1 fruit fly cellular context compared by ENCODE assay signal in genomic region chr3L:21496865-21497634, dm6.
TF ChIP-seq lines count a peak whose summit lies in the region.

TSS of gene Hr78 (minus strand) at chr3L:21497494.

TF ChIP-seq in whole organism, embryonic, 481 proteins besides CTCF, POLR2A, EP300 and RAD21 (continued from another document and continues in another):
- TF ChIP-seq CG6654 (GFP tag; optimal IDR thresholded peaks at IDR 0.05; lab: Kevin White, UChicago) (peak; percentile 40), CG18011 (GFP tag; optimal IDR thresholded peaks at IDR 0.05; lab: Kevin White, UChicago) (peak; percentile 54), CG34224 (GFP tag; IDR thresholded peaks at IDR 0.05; lab: Robert Waterston, UW; ENCODE audit: partially characterized antibody) (0 out of 3 replicates have a peak, but pooled peaks have one; percentile 35), HmgD (GFP tag; optimal IDR thresholded peaks at IDR 0.05; lab: Kevin White, UChicago) (no peak), bigmax (GFP tag; optimal IDR thresholded peaks at IDR 0.05; lab: Kevin White, UChicago) (no peak), CG17802 (tag; optimal IDR thresholded peaks at IDR 0.05; lab: Kevin White, UChicago) (no peak), sc (optimal IDR thresholded peaks at IDR 0.05; lab: Kevin White, UChicago) (no peak), sc (GFP tag; optimal IDR thresholded peaks at IDR 0.05; lab: Kevin White, UChicago) (peak; percentile 65), C15 (GFP tag; IDR thresholded peaks at IDR 0.05; lab: Robert Waterston, UW) (no peak), ranshi (GFP tag; IDR thresholded peaks at IDR 0.05; lab: Robert Waterston, UW) (peak; percentile 50), Doc2 (GFP tag; IDR thresholded peaks at IDR 0.05; lab: Robert Waterston, UW) (no peak), Sry-δ (GFP tag; optimal IDR thresholded peaks at IDR 0.05; lab: Kevin White, UChicago) (no peak), CG14441 (GFP tag; IDR thresholded peaks at IDR 0.05; lab: Robert Waterston, UW) (no peak; the same call in 1 of the 2 replicates), B-H2 (GFP tag; optimal IDR thresholded peaks at IDR 0.05; lab: Kevin White, UChicago) (peak; percentile 68), da (GFP tag; optimal IDR thresholded peaks at IDR 0.05; lab: Kevin White, UChicago) (no peak), HLH54F (GFP tag; optimal IDR thresholded peaks at IDR 0.05; lab: Kevin White, UChicago) (peak; percentile 2), CG4404 (GFP tag; IDR thresholded peaks at IDR 0.05; lab: Robert Waterston, UW) (peak; percentile 24; the same call in 1 of the 2 replicates), CG16813 (GFP tag; IDR thresholded peaks at IDR 0.05; lab: Robert Waterston, UW; ENCODE audit: partially characterized antibody) (no peak), pnt (GFP tag; optimal IDR thresholded peaks at IDR 0.05; lab: Kevin White, UChicago) (no peak), CG42726 (GFP tag; IDR thresholded peaks at IDR 0.05; lab: Robert Waterston, UW; ENCODE audit: partially characterized antibody) (peak; percentile 46; the same call in 1 of the 2 replicates), CG18476 (GFP tag; optimal IDR thresholded peaks at IDR 0.05; lab: Kevin White, UChicago) (peak; percentile 57), lov (optimal IDR thresholded peaks at IDR 0.05; lab: Kevin White, UChicago) (no peak), lov (GFP tag; IDR thresholded peaks at IDR 0.05; lab: Robert Waterston, UW) (0 out of 3 replicates have a peak, but pooled peaks have one; percentile 54), Bteb2 (GFP tag; optimal IDR thresholded peaks at IDR 0.05; lab: Kevin White, UChicago) (no peak), CG2129 (GFP tag; IDR thresholded peaks at IDR 0.05; lab: Robert Waterston, UW; ENCODE audit: partially characterized antibody) (no peak), klu (GFP tag; IDR thresholded peaks at IDR 0.05; lab: Robert Waterston, UW) (no peak), Aef1 (GFP tag; IDR thresholded peaks at IDR 0.05; lab: Robert Waterston, UW) (peak; percentile 42; the same call in 1 of the 3 replicates), Fer3 (tag; optimal IDR thresholded peaks at IDR 0.05; lab: Kevin White, UChicago) (peak; percentile 78), CG11398 (GFP tag; optimal IDR thresholded peaks at IDR 0.05; lab: Kevin White, UChicago) (no peak), Six4 (GFP tag; optimal IDR thresholded peaks at IDR 0.05; lab: Kevin White, UChicago) (peak; percentile 74), CG9727 (GFP tag; optimal IDR thresholded peaks at IDR 0.05; lab: Kevin White, UChicago) (peak; percentile 83), CG17912 (GFP tag; optimal IDR thresholded peaks at IDR 0.05; lab: Kevin White, UChicago) (no peak), CG5953 (GFP tag; IDR thresholded peaks at IDR 0.05; lab: Robert Waterston, UW) (no peak), gcm2 (GFP tag; optimal IDR thresholded peaks at IDR 0.05; lab: Kevin White, UChicago) (no peak), CG8765 (GFP tag; IDR thresholded peaks at IDR 0.05; lab: Robert Waterston, UW) (no peak; the same call in 1 of the 2 replicates), CG9797 (GFP tag; optimal IDR thresholded peaks at IDR 0.05; lab: Kevin White, UChicago) (peak; percentile 88), ems (GFP tag; optimal IDR thresholded peaks at IDR 0.05; lab: Kevin White, UChicago) (no peak), hkb (optimal IDR thresholded peaks at IDR 0.05; lab: Kevin White, UChicago) (no peak), hkb (GFP tag; IDR thresholded peaks at IDR 0.05; lab: Robert Waterston, UW) (peak; percentile 88), Hr39 (optimal IDR thresholded peaks at IDR 0.05; lab: Kevin White, UChicago) (no peak), cwo (GFP tag; optimal IDR thresholded peaks at IDR 0.05; lab: Kevin White, UChicago) (peak; percentile 84), dm (GFP tag; optimal IDR thresholded peaks at IDR 0.05; lab: Kevin White, UChicago) (no peak), CG9215 (GFP tag; IDR thresholded peaks at IDR 0.05; lab: Robert Waterston, UW) (peak; percentile 28; the same call in 1 of the 2 replicates), Sin3A (optimal IDR thresholded peaks at IDR 0.05; lab: Kevin White, UChicago) (peak; percentile 60), CG1832 (GFP tag; optimal IDR thresholded peaks at IDR 0.05; lab: Kevin White, UChicago) (no peak), CG11085 (GFP tag; IDR thresholded peaks at IDR 0.05; lab: Robert Waterston, UW) (peak; percentile 65; the same call in 1 of the 2 replicates), CG6683 (GFP tag; optimal IDR thresholded peaks at IDR 0.05; lab: Kevin White, UChicago) (peak; percentile 71), bowl (GFP tag; IDR thresholded peaks at IDR 0.05; lab: Robert Waterston, UW) (no peak), psq (GFP tag; optimal IDR thresholded peaks at IDR 0.05; lab: Kevin White, UChicago) (peak; percentile 32), dan (GFP tag; IDR thresholded peaks at IDR 0.05; lab: Robert Waterston, UW) (no peak), CG17186 (GFP tag; optimal IDR thresholded peaks at IDR 0.05; lab: Kevin White, UChicago) (no peak), pros (GFP tag; optimal IDR thresholded peaks at IDR 0.05; lab: Kevin White, UChicago) (no peak), CG34376 (GFP tag; optimal IDR thresholded peaks at IDR 0.05; lab: Kevin White, UChicago) (peak; percentile 15), wek (GFP tag; optimal IDR thresholded peaks at IDR 0.05; lab: Kevin White, UChicago) (no peak), chif (GFP tag; optimal IDR thresholded peaks at IDR 0.05; lab: Kevin White, UChicago) (no peak), CG14050 (GFP tag; IDR thresholded peaks at IDR 0.05; lab: Robert Waterston, UW) (peak; percentile 33; the same call in 1 of the 3 replicates), sens-2 (GFP tag; IDR thresholded peaks at IDR 0.05; lab: Robert Waterston, UW) (peak; percentile 6; the same call in 1 of the 2 replicates), so (GFP tag; IDR thresholded peaks at IDR 0.05; lab: Robert Waterston, UW) (0 out of 3 replicates have a peak, but pooled peaks have one; percentile 54), Neu2 (GFP tag; optimal IDR thresholded peaks at IDR 0.05; lab: Kevin White, UChicago; ENCODE audit: borderline replicate concordance) (no peak), Oli (tag; optimal IDR thresholded peaks at IDR 0.05; lab: Kevin White, UChicago) (peak; percentile 87), yki (optimal IDR thresholded peaks at IDR 0.05; lab: Kevin White, UChicago) (no peak), gsb (GFP tag; IDR thresholded peaks at IDR 0.05; lab: Robert Waterston, UW) (0 out of 2 replicates have a peak, but pooled peaks have one; percentile 45), CG7372 (GFP tag; IDR thresholded peaks at IDR 0.05; lab: Robert Waterston, UW) (peak; percentile 66), zf30C (GFP tag; optimal IDR thresholded peaks at IDR 0.05; lab: Kevin White, UChicago) (no peak), Dbx (GFP tag; IDR thresholded peaks at IDR 0.05; lab: Robert Waterston, UW) (peak; percentile 39; the same call in 1 of the 3 replicates), Scr (GFP tag; IDR thresholded peaks at IDR 0.05; lab: Robert Waterston, UW; ENCODE audit: partially characterized antibody) (0 out of 2 replicates have a peak, but pooled peaks have one; percentile 12), CG30431 (GFP tag; optimal IDR thresholded peaks at IDR 0.05; lab: Kevin White, UChicago) (peak; percentile 63), shn (GFP tag; optimal IDR thresholded peaks at IDR 0.05; lab: Kevin White, UChicago) (no peak), CG10274 (GFP tag; optimal IDR thresholded peaks at IDR 0.05; lab: Kevin White, UChicago) (peak; percentile 22), CG18262 (tag; optimal IDR thresholded peaks at IDR 0.05; lab: Kevin White, UChicago) (peak; percentile 91), Xrp1 (GFP tag; IDR thresholded peaks at IDR 0.05; lab: Robert Waterston, UW) (peak; percentile 81), Lpt (GFP tag; optimal IDR thresholded peaks at IDR 0.05; lab: Kevin White, UChicago) (no peak), Ravus (GFP tag; IDR thresholded peaks at IDR 0.05; lab: Robert Waterston, UW) (no peak; the same call in 1 of the 2 replicates), knrl (GFP tag; IDR thresholded peaks at IDR 0.05; lab: Robert Waterston, UW; ENCODE audit: partially characterized antibody) (no peak), CG10321 (GFP tag; IDR thresholded peaks at IDR 0.05; lab: Robert Waterston, UW) (peak; percentile 64), CG4282 (GFP tag; optimal IDR thresholded peaks at IDR 0.05; lab: Kevin White, UChicago) (no peak), Dip2 (GFP tag; IDR thresholded peaks at IDR 0.05; lab: Robert Waterston, UW) (no peak), CG18619 (GFP tag; optimal IDR thresholded peaks at IDR 0.05; lab: Kevin White, UChicago) (peak; percentile 74), CoRest (tag; optimal IDR thresholded peaks at IDR 0.05; lab: Kevin White, UChicago) (peak; percentile 89), CG7786 (GFP tag; optimal IDR thresholded peaks at IDR 0.05; lab: Kevin White, UChicago) (peak; percentile 25), CG12071 (GFP tag; optimal IDR thresholded peaks at IDR 0.05; lab: Kevin White, UChicago) (peak; percentile 18), CG8944 (GFP tag; optimal IDR thresholded peaks at IDR 0.05; lab: Kevin White, UChicago) (no peak), CG9609 (GFP tag; optimal IDR thresholded peaks at IDR 0.05; lab: Kevin White, UChicago) (no peak), Dp (GFP tag; optimal IDR thresholded peaks at IDR 0.05; lab: Kevin White, UChicago) (no peak), CG2875 (GFP tag; optimal IDR thresholded peaks at IDR 0.05; lab: Kevin White, UChicago) (peak; percentile 73), sug (tag; optimal IDR thresholded peaks at IDR 0.05; lab: Kevin White, UChicago) (peak; percentile 52), CG6175 (GFP tag; IDR thresholded peaks at IDR 0.05; lab: Robert Waterston, UW) (no peak), zfh1 (GFP tag; IDR thresholded peaks at IDR 0.05; lab: Robert Waterston, UW) (peak; percentile 71), CrebB (tag; optimal IDR thresholded peaks at IDR 0.05; lab: Kevin White, UChicago) (peak; percentile 17), CG3281 (GFP tag; optimal IDR thresholded peaks at IDR 0.05; lab: Kevin White, UChicago) (peak; percentile 89), unc-4 (GFP tag; IDR thresholded peaks at IDR 0.05; lab: Robert Waterston, UW; ENCODE audit: partially characterized antibody) (0 out of 2 replicates have a peak, but pooled peaks have one; percentile 18), D (optimal IDR thresholded peaks at IDR 0.05; lab: Kevin White, UChicago) (no peak), D (GFP tag; optimal IDR thresholded peaks at IDR 0.05; lab: Kevin White, UChicago) (peak; percentile 81), salm (tag; optimal IDR thresholded peaks at IDR 0.05; lab: Kevin White, UChicago) (peak; percentile 84), CG15601 (tag; optimal IDR thresholded peaks at IDR 0.05; lab: Kevin White, UChicago) (peak; percentile 74), Taf1 (GFP tag; IDR thresholded peaks at IDR 0.05; lab: Robert Waterston, UW) (peak; percentile 19; the same call in 1 of the 2 replicates), CG6791 (GFP tag; IDR thresholded peaks at IDR 0.05; lab: Robert Waterston, UW; ENCODE audit: partially characterized antibody) (no peak), Opbp (GFP tag; IDR thresholded peaks at IDR 0.05; lab: Robert Waterston, UW; ENCODE audit: partially characterized antibody) (0 out of 3 replicates have a peak, but pooled peaks have one; percentile 48), Rfx (GFP tag; IDR thresholded peaks at IDR 0.05; lab: Robert Waterston, UW) (peak; percentile 72), MESR4 (GFP tag; optimal IDR thresholded peaks at IDR 0.05; lab: Kevin White, UChicago) (peak; percentile 93), sqz (GFP tag; optimal IDR thresholded peaks at IDR 0.05; lab: Kevin White, UChicago) (no peak), NK7.1 (GFP tag; optimal IDR thresholded peaks at IDR 0.05; lab: Kevin White, UChicago) (no peak), vfl (GFP tag; optimal IDR thresholded peaks at IDR 0.05; lab: Kevin White, UChicago) (no peak), nerfin-2 (GFP tag; IDR thresholded peaks at IDR 0.05; lab: Robert Waterston, UW; ENCODE audit: partially characterized antibody) (no peak), CG2120 (GFP tag; optimal IDR thresholded peaks at IDR 0.05; lab: Kevin White, UChicago) (peak; percentile 33), Atf-2 (GFP tag; optimal IDR thresholded peaks at IDR 0.05; lab: Kevin White, UChicago) (no peak), Abd-B (GFP tag; optimal IDR thresholded peaks at IDR 0.05; lab: Kevin White, UChicago) (peak; percentile 69), chm (GFP tag; IDR thresholded peaks at IDR 0.05; lab: Robert Waterston, UW) (0 out of 2 replicates have a peak, but pooled peaks have one; percentile 29), Bgb (GFP tag; IDR thresholded peaks at IDR 0.05; lab: Robert Waterston, UW; ENCODE audit: partially characterized antibody) (no peak), E2f1 (GFP tag; IDR thresholded peaks at IDR 0.05; lab: Robert Waterston, UW) (no peak; the same call in none of the 2 replicates), lmd (GFP tag; IDR thresholded peaks at IDR 0.05; lab: Robert Waterston, UW) (peak; percentile 74), sr (GFP tag; IDR thresholded peaks at IDR 0.05; lab: Robert Waterston, UW) (no peak), Pdp1 (GFP tag; optimal IDR thresholded peaks at IDR 0.05; lab: Kevin White, UChicago) (peak in 1 of 2 experiments; percentile 20), org-1 (GFP tag; optimal IDR thresholded peaks at IDR 0.05; lab: Kevin White, UChicago) (peak; percentile 64), prd (optimal IDR thresholded peaks at IDR 0.05; lab: Kevin White, UChicago) (no peak), prd (GFP tag; IDR thresholded peaks at IDR 0.05; lab: Robert Waterston, UW) (peak; percentile 77), amos (GFP tag; IDR thresholded peaks at IDR 0.05; lab: Robert Waterston, UW; ENCODE audit: partially characterized antibody) (peak; percentile 18; the same call in 1 of the 2 replicates), crc (GFP tag; optimal IDR thresholded peaks at IDR 0.05; lab: Kevin White, UChicago) (no peak), slou (GFP tag; optimal IDR thresholded peaks at IDR 0.05; lab: Kevin White, UChicago) (no peak), CG7745 (tag; optimal IDR thresholded peaks at IDR 0.05; lab: Kevin White, UChicago) (no peak), E2f2 (GFP tag; IDR thresholded peaks at IDR 0.05; lab: Robert Waterston, UW) (peak; percentile 44; the same call in 1 of the 2 replicates), Blimp-1 (GFP tag; optimal IDR thresholded peaks at IDR 0.05; lab: Kevin White, UChicago) (peak; percentile 76), CG3726 (GFP tag; IDR thresholded peaks at IDR 0.05; lab: Robert Waterston, UW) (no peak), Elba2 (GFP tag; optimal IDR thresholded peaks at IDR 0.05; lab: Kevin White, UChicago) (peak; percentile 85), Lim3 (GFP tag; IDR thresholded peaks at IDR 0.05; lab: Robert Waterston, UW) (peak; percentile 28; the same call in 1 of the 2 replicates), CG12659 (GFP tag; optimal IDR thresholded peaks at IDR 0.05; lab: Kevin White, UChicago) (peak; percentile 91), Hsf (GFP tag; optimal IDR thresholded peaks at IDR 0.05; lab: Kevin White, UChicago) (peak; percentile 14), GATAe (GFP tag; conservative IDR thresholded peaks at IDR 0.05; lab: Robert Waterston, UW) (no peak)
